Worm (Caenorhabditis elegans) whole organism, L1 larva: ENCODE measurements around the gene tmc-2.

Source experiments
- C04F5.9 ChIP-seq: sonication (generic microtip); optimal IDR thresholded peaks from 2 replicates; lab custom pipeline; 2016; ENCODE audit warnings: missing genetic modification characterization, missing compliant biosample characterization
- C16A3.4 ChIP-seq: fragments of 150-350 bp; optimal IDR thresholded peaks from 2 replicates; lab custom pipeline; 2014; ENCODE audit warnings: missing biosample characterization, missing genetic modification characterization
- F16B12.6 ChIP-seq: fragments of 150-350 bp; optimal IDR thresholded peaks from 2 replicates; lab custom pipeline; 2014; ENCODE audit warnings: missing biosample characterization, missing genetic modification characterization
- Y116A8C.19 ChIP-seq: sonication (generic microtip); optimal IDR thresholded peaks from 2 replicates; lab custom pipeline; 2016; ENCODE audit warnings: missing compliant biosample characterization, missing genetic modification characterization, borderline replicate concordance
- aha-1 ChIP-seq: fragments of 150-350 bp; optimal IDR thresholded peaks from 2 replicates; lab custom pipeline; 2014; ENCODE audit warnings: missing biosample characterization, missing genetic modification characterization
- aly-2 ChIP-seq: fragments of 150-350 bp; optimal IDR thresholded peaks from 2 replicates; lab custom pipeline; 2014; ENCODE audit warnings: missing biosample characterization, missing genetic modification characterization
- ama-1 ChIP-seq: fragments of 150-350 bp; optimal IDR thresholded peaks from 2 replicates; lab custom pipeline; 2014
- blmp-1 ChIP-seq: fragments of 150-350 bp; optimal IDR thresholded peaks from 2 replicates; lab custom pipeline; 2014; ENCODE audit warnings: missing biosample characterization, missing genetic modification characterization
- ceh-63 ChIP-seq: fragments of 200-800 bp; sonication (Bioruptor generic); optimal IDR thresholded peaks from 2 replicates; lab custom pipeline; 2018; ENCODE audit warnings: mild to moderate bottlenecking, missing genetic modification characterization, missing compliant biosample characterization
- ceh-8 ChIP-seq: fragments of 200-800 bp; sonication (Bioruptor generic); optimal IDR thresholded peaks from 2 replicates; lab custom pipeline; 2018; ENCODE audit warnings: mild to moderate bottlenecking, missing genetic modification characterization, moderate library complexity, missing compliant biosample characterization
- ceh-88 ChIP-seq: fragments of 200-800 bp; sonication (Bioruptor generic); IDR thresholded peaks from 2 replicates; pipeline ENCODE4 v1.3.6; 2022; ENCODE audit warnings: missing genetic modification characterization, missing compliant biosample characterization
- ces-1 ChIP-seq: fragments of 150-350 bp; optimal IDR thresholded peaks from 2 replicates; lab custom pipeline; 2014; ENCODE audit warnings: missing biosample characterization, missing genetic modification reagents, missing genetic modification characterization
- efl-1 ChIP-seq, 4 experiments: fragments of 150-350 bp; optimal IDR thresholded peaks in 3 of 4; peaks in 1 of 4; 1 replicate in 1 of 4; 2 replicates in 3 of 4; lab custom pipeline; 2014; ENCODE audit warnings: missing biosample characterization in 2 of 4, missing genetic modification characterization in 2 of 4, missing genetic modification reagents in 2 of 4
- efl-3 ChIP-seq: fragments of 200-800 bp; sonication (Bioruptor generic); optimal IDR thresholded peaks from 2 replicates; lab custom pipeline; 2018; ENCODE audit warnings: mild to moderate bottlenecking, missing genetic modification characterization, missing compliant biosample characterization
- egl-13 ChIP-seq: sonication (generic microtip); optimal IDR thresholded peaks from 2 replicates; lab custom pipeline; 2016; ENCODE audit warnings: missing genotype, missing genetic modification reagents, missing genetic modification characterization, missing compliant biosample characterization
- elt-3 ChIP-seq, 6 experiments: fragments of 150-350 bp in 1 of 6; sonication (generic microtip); optimal IDR thresholded peaks; 2 replicates each; lab custom pipeline; 2017 to 2018; ENCODE audit warnings: missing biosample characterization in 6 of 6, missing genetic modification characterization in 6 of 6, inconsistent platforms in 1 of 6
- fkh-4 ChIP-seq: sonication (generic microtip); optimal IDR thresholded peaks from 2 replicates; lab custom pipeline; 2016; ENCODE audit warnings: missing compliant biosample characterization, missing genetic modification characterization, borderline replicate concordance
- fos-1 ChIP-seq: fragments of 150-350 bp; optimal IDR thresholded peaks from 2 replicates; lab custom pipeline; 2014; ENCODE audit warnings: missing biosample characterization, missing genetic modification characterization
- grh-1 ChIP-seq: fragments of 200-800 bp; sonication (Bioruptor generic); IDR thresholded peaks from 2 replicates; pipeline ENCODE4 v1.3.6; 2022; ENCODE audit warnings: missing genetic modification reagents, missing genetic modification characterization, missing compliant biosample characterization
- hlh-17 ChIP-seq: fragments of 200-800 bp; sonication (Bioruptor generic); optimal IDR thresholded peaks from 2 replicates; lab custom pipeline; 2018; ENCODE audit warnings: missing genetic modification characterization, mild to moderate bottlenecking, missing compliant biosample characterization, moderate library complexity, borderline replicate concordance
- hlh-4 ChIP-seq: sonication (generic microtip); optimal IDR thresholded peaks from 2 replicates; lab custom pipeline; 2016; ENCODE audit warnings: mild to moderate bottlenecking, missing genetic modification characterization, missing compliant biosample characterization
- hpl-2 ChIP-seq: fragments of 150-350 bp; optimal IDR thresholded peaks from 2 replicates; lab custom pipeline; 2014; ENCODE audit warnings: missing biosample characterization, missing genetic modification reagents, missing genetic modification characterization
- isw-1 ChIP-seq: fragments of 200-800 bp; sonication (Bioruptor generic); IDR thresholded peaks from 2 replicates; pipeline ENCODE4 v1.3.6; 2022; ENCODE audit warnings: missing genetic modification characterization, missing compliant biosample characterization
- jun-1 ChIP-seq: fragments of 150-350 bp; optimal IDR thresholded peaks from 2 replicates; lab custom pipeline; 2014; ENCODE audit warnings: missing biosample characterization, missing genetic modification reagents, missing genetic modification characterization
- lin-13 ChIP-seq: fragments of 150-350 bp; optimal IDR thresholded peaks from 2 replicates; lab custom pipeline; 2014; ENCODE audit warnings: missing biosample characterization, missing genetic modification reagents, missing genetic modification characterization
- lin-35 ChIP-seq, 2 experiments: fragments of 150-350 bp; optimal IDR thresholded peaks; 2 replicates each; lab custom pipeline; 2014; ENCODE audit warnings: missing biosample characterization in 2 of 2, missing genetic modification characterization in 2 of 2, missing genetic modification reagents in 2 of 2
- lin-39 ChIP-seq: fragments of 150-350 bp; optimal IDR thresholded peaks from 2 replicates; lab custom pipeline; 2014; ENCODE audit warnings: missing biosample characterization, missing genetic modification reagents, missing genetic modification characterization
- lir-3 ChIP-seq: sonication (generic microtip); optimal IDR thresholded peaks from 2 replicates; lab custom pipeline; 2016; ENCODE audit warnings: mild to moderate bottlenecking, missing genetic modification characterization, moderate library complexity, missing compliant biosample characterization; ENCODE audit not compliant: poor library complexity
- mab-9 ChIP-seq: fragments of 200-800 bp; sonication (Bioruptor generic); IDR thresholded peaks from 2 replicates; pipeline ENCODE4 v1.3.6; 2022; ENCODE audit warnings: missing genetic modification reagents, missing genetic modification characterization, missing compliant biosample characterization
- mdl-1 ChIP-seq, 2 experiments: fragments of 150-350 bp; optimal IDR thresholded peaks; 2 replicates each; lab custom pipeline; 2014 to 2017; ENCODE audit warnings: missing biosample characterization in 2 of 2, missing genetic modification characterization in 2 of 2, inconsistent platforms in 1 of 2
- mef-2 ChIP-seq: fragments of 150-350 bp; optimal IDR thresholded peaks from 2 replicates; lab custom pipeline; 2014; ENCODE audit warnings: missing biosample characterization, missing genetic modification characterization
- mep-1 ChIP-seq: fragments of 150-350 bp; optimal IDR thresholded peaks from 2 replicates; lab custom pipeline; 2014; ENCODE audit warnings: missing biosample characterization, missing genetic modification characterization
- nhr-12 ChIP-seq: sonication (generic microtip); optimal IDR thresholded peaks from 2 replicates; lab custom pipeline; 2017; ENCODE audit warnings: missing biosample characterization, missing genetic modification characterization
- nhr-19 ChIP-seq: fragments of 200-800 bp; sonication (Bioruptor generic); conservative IDR thresholded peaks from 2 replicates; pipeline ENCODE4 v1.3.6; 2022; ENCODE audit warnings: missing genetic modification characterization, missing compliant biosample characterization
- nhr-28 ChIP-seq: fragments of 150-350 bp; optimal IDR thresholded peaks from 2 replicates; lab custom pipeline; 2014; ENCODE audit warnings: missing biosample characterization, missing genetic modification characterization
- nhr-76 ChIP-seq: sonication (generic microtip); optimal IDR thresholded peaks from 2 replicates; lab custom pipeline; 2017; ENCODE audit warnings: missing biosample characterization, missing genetic modification characterization
- nhr-77 ChIP-seq: fragments of 150-350 bp; optimal IDR thresholded peaks from 2 replicates; lab custom pipeline; 2014; ENCODE audit warnings: missing biosample characterization, missing genetic modification characterization
- nhr-90 ChIP-seq: sonication (generic microtip); optimal IDR thresholded peaks from 2 replicates; lab custom pipeline; 2016; ENCODE audit warnings: mild to moderate bottlenecking, missing genetic modification characterization, missing compliant biosample characterization; ENCODE audit not compliant: poor library complexity
- pag-3 ChIP-seq: sonication (generic microtip); optimal IDR thresholded peaks from 2 replicates; lab custom pipeline; 2017; ENCODE audit warnings: missing genetic modification characterization, mild to moderate bottlenecking, missing compliant biosample characterization, antibody characterized with exemption, borderline replicate concordance; ENCODE audit not compliant: insufficient read depth
- pax-3 ChIP-seq: fragments of 200-800 bp; sonication (Bioruptor generic); optimal IDR thresholded peaks from 2 replicates; lab custom pipeline; 2018; ENCODE audit warnings: mild to moderate bottlenecking, missing genetic modification characterization, moderate library complexity, missing compliant biosample characterization
- rnt-1 ChIP-seq: sonication (generic microtip); optimal IDR thresholded peaks from 2 replicates; lab custom pipeline; 2016; ENCODE audit warnings: mild to moderate bottlenecking, missing genetic modification characterization, moderate library complexity, missing compliant biosample characterization
- skn-1 ChIP-seq: fragments of 150-350 bp; optimal IDR thresholded peaks from 2 replicates; lab custom pipeline; 2014; ENCODE audit warnings: missing biosample characterization, missing genetic modification characterization
- snpc-4 ChIP-seq: fragments of 150-350 bp; optimal IDR thresholded peaks from 2 replicates; lab custom pipeline; 2014; ENCODE audit warnings: missing biosample characterization, missing genetic modification characterization
- sox-4 ChIP-seq: sonication (generic microtip); optimal IDR thresholded peaks from 2 replicates; lab custom pipeline; 2016; ENCODE audit warnings: missing genetic modification characterization, missing compliant biosample characterization
- sptf-1 ChIP-seq: fragments of 150-350 bp; optimal IDR thresholded peaks from 2 replicates; lab custom pipeline; 2014; ENCODE audit warnings: missing biosample characterization, missing genetic modification characterization
- unc-130 ChIP-seq: fragments of 150-350 bp; optimal IDR thresholded peaks from 2 replicates; lab custom pipeline; 2017; ENCODE audit warnings: missing biosample characterization, missing genetic modification characterization, inconsistent platforms
- unc-30 ChIP-seq: sonication (generic microtip); optimal IDR thresholded peaks from 2 replicates; lab custom pipeline; 2017; ENCODE audit warnings: missing biosample characterization, missing genetic modification characterization
- unc-62 ChIP-seq: fragments of 150-350 bp; optimal IDR thresholded peaks from 2 replicates; lab custom pipeline; 2014; ENCODE audit warnings: missing biosample characterization, missing genetic modification reagents, missing genetic modification characterization
- unc-86 ChIP-seq: sonication (generic microtip); optimal IDR thresholded peaks from 2 replicates; lab custom pipeline; 2016; ENCODE audit warnings: missing genetic modification characterization, missing compliant biosample characterization
- unc-98 ChIP-seq: fragments of 200-800 bp; sonication (Bioruptor generic); IDR thresholded peaks from 2 replicates; pipeline ENCODE4 v1.3.6; 2022; ENCODE audit warnings: missing genetic modification characterization, missing compliant biosample characterization
- zip-4 ChIP-seq: fragments of 200-800 bp; sonication (Bioruptor generic); optimal IDR thresholded peaks from 2 replicates; lab custom pipeline; 2018; ENCODE audit warnings: mild to moderate bottlenecking, missing genetic modification characterization, moderate library complexity, missing compliant biosample characterization
- ztf-11 ChIP-seq, 2 experiments: sonication (generic microtip); optimal IDR thresholded peaks; 2 replicates each; lab custom pipeline; 2016 to 2017; ENCODE audit warnings: missing genetic modification characterization in 2 of 2, missing biosample characterization in 1 of 2, missing compliant biosample characterization in 1 of 2
- ztf-4 ChIP-seq: fragments of 150-350 bp; optimal IDR thresholded peaks from 2 replicates; lab custom pipeline; 2014; ENCODE audit warnings: missing biosample characterization, missing genetic modification characterization

Gene tmc-2

DNA sequence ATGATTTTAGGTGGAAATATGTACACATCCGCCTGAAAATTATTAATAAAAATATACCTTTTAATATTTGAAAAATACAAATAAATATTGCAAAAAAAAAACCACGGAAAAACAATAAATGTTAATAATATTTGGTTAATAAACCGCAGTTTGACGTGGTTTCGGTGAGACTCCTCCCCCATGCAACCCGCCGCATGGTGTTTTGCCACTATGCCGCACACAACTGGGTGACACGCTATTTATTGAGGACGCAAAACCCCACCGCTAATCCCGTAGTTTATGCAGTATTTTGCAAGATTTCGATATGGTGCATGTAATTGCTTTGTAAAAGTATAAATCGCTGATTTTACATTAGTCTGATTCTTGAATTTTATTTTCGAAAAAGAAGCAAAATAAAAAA, 6.9 kb upstream of the tmc-2 start, which contains the start of gene gly-13 (continued):
- TF ChIP-seq nhr-90 (tag; lab: Kevin White, UChicago) (peak; percentile 49), skn-1 (tag; lab: Kevin White, UChicago) (peak; percentile 9), nhr-77 (tag; lab: Kevin White, UChicago) (no peak), lir-3 (tag; lab: Kevin White, UChicago) (no peak), unc-86 (tag; lab: Kevin White, UChicago) (no peak), snpc-4 (tag; lab: Kevin White, UChicago) (no peak), F16B12.6 (tag; lab: Kevin White, UChicago) (no peak), efl-1 (optimal IDR thresholded peaks at IDR 0.05; lab: Kevin White, UChicago) (no peak), efl-1 (GFP tag; optimal IDR thresholded peaks at IDR 0.05 in 1 of 2; lab: Kevin White, UChicago) (peak in 1 of 2 experiments; percentile 57), nhr-19 (no peak; the same call in 1 of the 2 replicates), sptf-1 (tag; lab: Kevin White, UChicago) (no peak), ceh-8 (GFP tag; lab: Kevin White, UChicago) (no peak), lin-35 (GFP tag; optimal IDR thresholded peaks at IDR 0.05; lab: Kevin White, UChicago) (peak in 1 of 2 experiments; percentile 33), aha-1 (tag; lab: Kevin White, UChicago) (no peak), unc-30 (tag; lab: Kevin White, UChicago) (no peak), nhr-12 (no peak), mep-1 (tag; lab: Kevin White, UChicago) (no peak), blmp-1 (tag; lab: Kevin White, UChicago) (peak; percentile 26), lin-39 (no peak), jun-1 (tag; lab: Kevin White, UChicago) (no peak), hpl-2 (GFP tag; lab: Kevin White, UChicago) (no peak), unc-130 (tag; lab: Kevin White, UChicago) (peak; percentile 60), lin-13 (GFP tag; lab: Kevin White, UChicago) (no peak), pax-3 (tag; lab: Kevin White, UChicago) (no peak), Y116A8C.19 (tag; lab: Kevin White, UChicago) (no peak), isw-1 (GFP tag; lab: Robert Waterston, UW) (no peak), rnt-1 (tag; lab: Kevin White, UChicago) (peak; percentile 60), ama-1 (lab: Kevin White, UChicago) (no peak), fkh-4 (tag; lab: Kevin White, UChicago) (no peak), nhr-76 (tag; lab: Kevin White, UChicago) (no peak), elt-3 (tag; optimal IDR thresholded peaks at IDR 0.05; lab: Kevin White, UChicago) (peak in 1 of 6 experiments; percentile 52), mdl-1 (tag; optimal IDR thresholded peaks at IDR 0.05; lab: Kevin White, UChicago) (peak in 1 of 2 experiments; percentile 49), efl-3 (GFP tag; lab: Kevin White, UChicago) (no peak), unc-62 (no peak), C16A3.4 (tag; lab: Kevin White, UChicago) (peak; percentile 34), zip-4 (no peak), aly-2 (tag; lab: Kevin White, UChicago) (no peak), fos-1 (tag; lab: Kevin White, UChicago) (no peak), unc-98 (GFP tag; lab: Robert Waterston, UW) (no peak), pag-3 (tag; lab: Kevin White, UChicago) (no peak), nhr-28 (tag; lab: Kevin White, UChicago) (no peak), mab-9 (GFP tag; lab: Robert Waterston, UW) (no peak), sox-4 (tag; lab: Kevin White, UChicago) (no peak), hlh-4 (tag; lab: Kevin White, UChicago) (no peak), egl-13 (tag; lab: Kevin White, UChicago) (no peak), ces-1 (GFP tag; lab: Kevin White, UChicago) (no peak), mef-2 (tag; lab: Kevin White, UChicago) (no peak), ztf-4 (tag; lab: Kevin White, UChicago) (no peak), grh-1 (GFP tag; lab: Robert Waterston, UW) (no peak), hlh-17 (GFP tag; lab: Kevin White, UChicago) (no peak), ztf-11 (tag; optimal IDR thresholded peaks at IDR 0.05; lab: Kevin White, UChicago) (no peak), C04F5.9 (tag; lab: Kevin White, UChicago) (no peak), ceh-88 (GFP tag; lab: Robert Waterston, UW) (no peak), ceh-63 (GFP tag; lab: Kevin White, UChicago) (no peak)
